Worm (Caenorhabditis elegans) whole organism, midembryonic: ENCODE data around the gene btb-8.

Source experiments
- T22C8.4 ChIP-seq: fragments of 200-800 bp; sonication (Bioruptor generic); IDR thresholded peaks from 2 replicates; pipeline ENCODE4 v1.3.6; 2022; ENCODE audit warnings: missing genetic modification characterization, missing compliant biosample characterization
- cog-1 ChIP-seq: sonication (generic microtip); optimal IDR thresholded peaks from 2 replicates; lab custom pipeline; 2016; ENCODE audit warnings: missing genetic modification characterization, missing compliant biosample characterization
- flt-1 ChIP-seq: fragments of 200-800 bp; sonication (Bioruptor generic); IDR thresholded peaks from 2 replicates; pipeline ENCODE4 v1.3.6; 2022; ENCODE audit warnings: missing genetic modification characterization, missing compliant biosample characterization
- klf-2 ChIP-seq: fragments of 200-800 bp; sonication (Bioruptor generic); conservative IDR thresholded peaks from 2 replicates; pipeline ENCODE4 v1.3.6; 2022; ENCODE audit warnings: missing genetic modification reagents, missing genetic modification characterization, missing compliant biosample characterization
- med-1 ChIP-seq: sonication (generic microtip); optimal IDR thresholded peaks from 2 replicates; lab custom pipeline; 2017; ENCODE audit warnings: missing genetic modification characterization, mild to moderate bottlenecking, missing compliant biosample characterization, antibody characterized with exemption, missing genetic modification reagents; ENCODE audit not compliant: insufficient read depth
- ref-1 ChIP-seq: fragments of 200-800 bp; sonication (Bioruptor generic); conservative IDR thresholded peaks from 2 replicates; pipeline ENCODE4 v1.3.6; 2022; ENCODE audit warnings: missing genetic modification reagents, missing genetic modification characterization, missing compliant biosample characterization
- tab-1 ChIP-seq: fragments of 200-800 bp; sonication (Bioruptor generic); IDR thresholded peaks from 2 replicates; pipeline ENCODE4 v1.3.6; 2022; ENCODE audit warnings: missing genetic modification characterization, missing compliant biosample characterization
- ztf-23 ChIP-seq: fragments of 200-800 bp; sonication (Bioruptor generic); IDR thresholded peaks from 2 replicates; pipeline ENCODE4 v1.3.6; 2022; ENCODE audit warnings: missing genetic modification reagents, missing genetic modification characterization, missing compliant biosample characterization
- ztf-29 ChIP-seq: fragments of 200-800 bp; sonication (Bioruptor generic); IDR thresholded peaks from 2 replicates; pipeline ENCODE4 v1.3.6; 2022; ENCODE audit warnings: missing genetic modification reagents, missing genetic modification characterization, missing compliant biosample characterization

DNA sequence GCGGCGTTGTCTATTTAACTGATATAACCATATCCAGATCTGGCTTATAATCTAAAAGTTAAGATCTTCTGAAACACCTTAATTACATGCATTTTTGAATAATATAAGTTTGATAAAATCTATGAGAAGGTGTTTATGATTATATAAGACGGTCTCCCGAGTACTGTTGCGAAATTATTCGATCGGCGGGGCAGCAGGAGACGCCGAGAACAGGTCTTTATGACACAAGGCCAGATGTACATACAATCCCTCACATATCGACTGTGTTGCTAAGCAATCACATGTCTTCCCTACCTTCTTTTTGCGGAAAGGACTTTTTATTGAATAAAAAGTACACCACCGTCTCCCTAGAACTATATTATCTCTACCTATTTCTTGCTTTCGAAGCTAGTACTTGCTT, 34.0 kb downstream of the btb-8 start, which contains the start of gene fbxb-53:
- TF ChIP-seq flt-1 (GFP tag; lab: Robert Waterston, UW): no peak
- no peak for TF ChIP-seq ref-1
- TF ChIP-seq tab-1: no peak
- TF ChIP-seq cog-1 (tag; lab: Kevin White, UChicago): no peak
- no peak for TF ChIP-seq T22C8.4
- no peak for TF ChIP-seq ztf-29 (GFP tag; lab: Robert Waterston, UW)
- no peak for TF ChIP-seq med-1 (GFP tag; lab: Kevin White, UChicago)
- TF ChIP-seq klf-2: no peak
- TF ChIP-seq ztf-23 (GFP tag; lab: Robert Waterston, UW): no peak
